Fruit fly (Drosophila melanogaster): ENCODE measurements around the gene pll.
A peak's percentile ranks its signal among the peaks of the same experiment; 100 is the strongest.

The pll gene

dm6 chr3R:27292159-27292880 is 39.3 kb upstream of the pll start, which contains the start of gene CG3348 (continued):
- TF ChIP-seq Stat92E (GFP tag; optimal IDR thresholded peaks at IDR 0.05) = no peak
- peak; percentile 65 for TF ChIP-seq Ptx1 (GFP tag; IDR thresholded peaks at IDR 0.05)
- TF ChIP-seq zen2 (GFP tag; IDR thresholded peaks at IDR 0.05; ENCODE audit: partially characterized antibody) = no peak
- TF ChIP-seq CG17912 (GFP tag; optimal IDR thresholded peaks at IDR 0.05) = no peak
- TF ChIP-seq CG3847 (GFP tag; IDR thresholded peaks at IDR 0.05) = peak; percentile 76
- TF ChIP-seq Adf1 (GFP tag; IDR thresholded peaks at IDR 0.05) = peak; percentile 79
- TF ChIP-seq CG16813 (GFP tag; IDR thresholded peaks at IDR 0.05; ENCODE audit: partially characterized antibody) = no peak
- peak; percentile 37 for TF ChIP-seq Drgx (GFP tag; IDR thresholded peaks at IDR 0.05)
- TF ChIP-seq danr (GFP tag; IDR thresholded peaks at IDR 0.05) = peak; percentile 51; the same call in 1 of the 2 replicates
- TF ChIP-seq z (GFP tag; IDR thresholded peaks at IDR 0.05) = no peak
- TF ChIP-seq gcm (GFP tag; optimal IDR thresholded peaks at IDR 0.05) = peak; percentile 48
- no peak for TF ChIP-seq CG6683 (GFP tag; optimal IDR thresholded peaks at IDR 0.05)
- TF ChIP-seq CkIIα-i1 (GFP tag; IDR thresholded peaks at IDR 0.05) = no peak
- peak; percentile 69 for TF ChIP-seq NFAT (GFP tag; IDR thresholded peaks at IDR 0.05)
- TF ChIP-seq CG15601 (tag; optimal IDR thresholded peaks at IDR 0.05) = peak; percentile 20
- TF ChIP-seq Hmx (GFP tag; optimal IDR thresholded peaks at IDR 0.05) = peak; percentile 64
- TF ChIP-seq CG14014 (GFP tag; IDR thresholded peaks at IDR 0.05) = peak; percentile 72
- TF ChIP-seq CG14710 (tag; optimal IDR thresholded peaks at IDR 0.05) = peak; percentile 44
- peak; percentile 41 for TF ChIP-seq CG6854 (GFP tag; optimal IDR thresholded peaks at IDR 0.05)
- peak; percentile 71 for TF ChIP-seq CG17328 (GFP tag; IDR thresholded peaks at IDR 0.05)
- no peak for TF ChIP-seq exex (tag; optimal IDR thresholded peaks at IDR 0.05)
- peak; percentile 80 for TF ChIP-seq unpg (GFP tag; optimal IDR thresholded peaks at IDR 0.05)
- TF ChIP-seq chif (GFP tag; optimal IDR thresholded peaks at IDR 0.05) = peak; percentile 8 to 39
- TF ChIP-seq CG9215 (GFP tag; IDR thresholded peaks at IDR 0.05) = peak; percentile 77
- TF ChIP-seq eyg (GFP tag; optimal IDR thresholded peaks at IDR 0.05) = peak; percentile 60
- TF ChIP-seq bowl (GFP tag; IDR thresholded peaks at IDR 0.05) = no peak
- peak; percentile 47 for TF ChIP-seq tx (GFP tag; optimal IDR thresholded peaks at IDR 0.05)
- TF ChIP-seq ara (GFP tag; IDR thresholded peaks at IDR 0.05) = peak; percentile 45; the same call in 1 of the 2 replicates
- TF ChIP-seq tll (GFP tag; optimal IDR thresholded peaks at IDR 0.05) = no peak
- TF ChIP-seq abd-A (tag; optimal IDR thresholded peaks at IDR 0.05) = no peak
- peak; percentile 86 for TF ChIP-seq caup (GFP tag; optimal IDR thresholded peaks at IDR 0.05; ENCODE audit: severe bottlenecking)
- TF ChIP-seq tio (GFP tag; optimal IDR thresholded peaks at IDR 0.05) = peak; percentile 49
- peak; percentile 21 for TF ChIP-seq ATbp (GFP tag; optimal IDR thresholded peaks at IDR 0.05)
- peak; percentile 38 for TF ChIP-seq Atf-2 (GFP tag; optimal IDR thresholded peaks at IDR 0.05)
- peak; percentile 15 for TF ChIP-seq CG11398 (GFP tag; optimal IDR thresholded peaks at IDR 0.05)
- TF ChIP-seq dmrt99B (tag; optimal IDR thresholded peaks at IDR 0.05) = peak; percentile 71
- peak; percentile 63 for TF ChIP-seq CG13424 (tag; optimal IDR thresholded peaks at IDR 0.05)
- TF ChIP-seq fd3F (GFP tag; optimal IDR thresholded peaks at IDR 0.05) = peak; percentile 51
- peak; percentile 23 for TF ChIP-seq CG7271 (tag; optimal IDR thresholded peaks at IDR 0.05)
- peak; percentile 73 for TF ChIP-seq CG13775 (GFP tag; optimal IDR thresholded peaks at IDR 0.05)
- peak; percentile 20 for TF ChIP-seq CG18011 (GFP tag; optimal IDR thresholded peaks at IDR 0.05)
- TF ChIP-seq pros (GFP tag; optimal IDR thresholded peaks at IDR 0.05) = no peak
- TF ChIP-seq pan (optimal IDR thresholded peaks at IDR 0.05) = no peak
- TF ChIP-seq pan (GFP tag; optimal IDR thresholded peaks at IDR 0.05 in 1 of 2, IDR thresholded peaks at IDR 0.05 in 1 of 2) = peak in 1 of 2 experiments; percentile 74
- TF ChIP-seq row (GFP tag; IDR thresholded peaks at IDR 0.05) = peak; percentile 74
- peak; percentile 44 for TF ChIP-seq CG9609 (GFP tag; optimal IDR thresholded peaks at IDR 0.05)
- peak; percentile 59 for TF ChIP-seq CG3995 (GFP tag; optimal IDR thresholded peaks at IDR 0.05)
- peak; percentile 79 for TF ChIP-seq CG13296 (GFP tag; optimal IDR thresholded peaks at IDR 0.05)
- no peak for TF ChIP-seq fd102C (GFP tag; optimal IDR thresholded peaks at IDR 0.05)

All from whole organism, embryonic.